Worm (Caenorhabditis elegans): Measurements from ENCODE around the gene gpa-11.

ce11 chrII:4288111-4288510, 41.1 kb downstream of the gpa-11 start, which contains the start of gene C01F1.6:
- TF ChIP-seq tbx-2 (tag; optimal IDR thresholded peaks at IDR 0.05) (no peak), sdc-2 (tag; optimal IDR thresholded peaks at IDR 0.05) (no peak), T23F11.4 (GFP tag; optimal IDR thresholded peaks at IDR 0.05) (no peak), pqm-1 (tag; optimal IDR thresholded peaks at IDR 0.05) (no peak), ets-4 (tag; optimal IDR thresholded peaks at IDR 0.05) (no peak), F13H6.1 (tag; optimal IDR thresholded peaks at IDR 0.05) (no peak), Y22D7AL.16 (tag; optimal IDR thresholded peaks at IDR 0.05) (no peak), fax-1 (tag; optimal IDR thresholded peaks at IDR 0.05) (no peak), C38D4.7 (GFP tag; optimal IDR thresholded peaks at IDR 0.05) (no peak), nfya-1 (tag; optimal IDR thresholded peaks at IDR 0.05) (no peak)

Measured in whole organism, late embryonic.